Worm (Caenorhabditis elegans) whole organism, mixed stage, embryonic: Measurements from ENCODE around the gene F28B12.1.

Experiments used
- mab-5 ChIP-seq: fragments of 150-350 bp; optimal IDR thresholded peaks from 2 replicates; lab custom pipeline; 2014; ENCODE audit warnings: missing biosample characterization, missing genetic modification characterization
- snpc-4 ChIP-seq: fragments of 150-350 bp; optimal IDR thresholded peaks from 2 replicates; lab custom pipeline; 2014; ENCODE audit warnings: missing biosample characterization, missing genetic modification characterization

ce11 chrII:5956583-5956982 lies 13.9 kb downstream of the F28B12.1 start, which contains the start of gene casy-1:
- TF ChIP-seq snpc-4 (no peak), mab-5 (tag; lab: Kevin White, UChicago) (no peak)
